Fruit fly (Drosophila melanogaster): Measurements from ENCODE around the gene mtSSB.
A peak's percentile ranks its signal among the peaks of the same experiment; 100 is the strongest.

Gene mtSSB

dm6 chr3R:16235941-16236712, 31.1 kb upstream of the mtSSB start (continued):
- TF ChIP-seq lab (GFP tag; optimal IDR thresholded peaks at IDR 0.05) (peak; percentile 81), CG15479 (GFP tag; optimal IDR thresholded peaks at IDR 0.05) (peak; percentile 26), sqz (GFP tag; optimal IDR thresholded peaks at IDR 0.05) (no peak), Blimp-1 (GFP tag; optimal IDR thresholded peaks at IDR 0.05) (peak; percentile 75), trh (GFP tag; optimal IDR thresholded peaks at IDR 0.05) (peak; percentile 48), az2 (GFP tag; optimal IDR thresholded peaks at IDR 0.05) (peak; percentile 87), CG2678 (tag; optimal IDR thresholded peaks at IDR 0.05) (peak; percentile 98), Hr3 (GFP tag; optimal IDR thresholded peaks at IDR 0.05) (peak; percentile 94), ro (GFP tag; IDR thresholded peaks at IDR 0.05) (no peak), hb (GFP tag; IDR thresholded peaks at IDR 0.05; ENCODE audit: partially characterized antibody) (no peak), onecut (GFP tag; IDR thresholded peaks at IDR 0.05) (peak; percentile 65), pb (GFP tag; optimal IDR thresholded peaks at IDR 0.05) (no peak), MTF-1 (GFP tag; optimal IDR thresholded peaks at IDR 0.05; ENCODE audit: borderline replicate concordance) (peak; percentile 22), CG1233 (GFP tag; optimal IDR thresholded peaks at IDR 0.05) (peak; percentile 92), nerfin-2 (GFP tag; IDR thresholded peaks at IDR 0.05; ENCODE audit: partially characterized antibody) (no peak), CG17829 (tag; optimal IDR thresholded peaks at IDR 0.05) (peak; percentile 88), CG9817 (tag; optimal IDR thresholded peaks at IDR 0.05) (peak; percentile 83), Sox100B (GFP tag; optimal IDR thresholded peaks at IDR 0.05) (peak; percentile 98), CG30403 (GFP tag; optimal IDR thresholded peaks at IDR 0.05) (peak; percentile 79), oc (tag; optimal IDR thresholded peaks at IDR 0.05) (peak; percentile 50), fru (optimal IDR thresholded peaks at IDR 0.05) (no peak), CG12942 (GFP tag; optimal IDR thresholded peaks at IDR 0.05) (peak; percentile 63), nmo (GFP tag; optimal IDR thresholded peaks at IDR 0.05) (peak; percentile 98), CG10654 (GFP tag; optimal IDR thresholded peaks at IDR 0.05) (peak; percentile 79), CG8281 (tag; optimal IDR thresholded peaks at IDR 0.05) (peak; percentile 69), CG10274 (GFP tag; optimal IDR thresholded peaks at IDR 0.05) (peak; percentile 88), Ets65A (GFP tag) (peak; percentile 92), lov (optimal IDR thresholded peaks at IDR 0.05) (no peak), lov (GFP tag; IDR thresholded peaks at IDR 0.05) (no peak), CG8765 (GFP tag; IDR thresholded peaks at IDR 0.05) (no peak), CG4424 (GFP tag; optimal IDR thresholded peaks at IDR 0.05) (peak; percentile 88), Sry-β (GFP tag; optimal IDR thresholded peaks at IDR 0.05) (peak; percentile 21), pan (optimal IDR thresholded peaks at IDR 0.05) (no peak), pan (GFP tag; optimal IDR thresholded peaks at IDR 0.05 in 1 of 2, IDR thresholded peaks at IDR 0.05 in 1 of 2) (no peak), kah (GFP tag; optimal IDR thresholded peaks at IDR 0.05) (peak; percentile 72), CG7987 (GFP tag; optimal IDR thresholded peaks at IDR 0.05) (no peak), Bgb (GFP tag; IDR thresholded peaks at IDR 0.05; ENCODE audit: partially characterized antibody) (no peak), Stat92E (GFP tag; optimal IDR thresholded peaks at IDR 0.05) (peak in 1 of 3 experiments; percentile 65), CG4820 (GFP tag; optimal IDR thresholded peaks at IDR 0.05) (peak; percentile 72), wor (GFP tag; IDR thresholded peaks at IDR 0.05) (no peak), CG5180 (GFP tag; optimal IDR thresholded peaks at IDR 0.05) (peak; percentile 86), croc (GFP tag; conservative IDR thresholded peaks at IDR 0.05) (peak; percentile 81; the same call in 2 of the 3 replicates), Dll (GFP tag; IDR thresholded peaks at IDR 0.05; ENCODE audit: partially characterized antibody) (no peak), tap (tag; optimal IDR thresholded peaks at IDR 0.05) (peak; percentile 60), Atf-2 (GFP tag; optimal IDR thresholded peaks at IDR 0.05) (peak; percentile 50), CG9797 (GFP tag; optimal IDR thresholded peaks at IDR 0.05) (peak; percentile 6), cg (GFP tag; optimal IDR thresholded peaks at IDR 0.05) (peak; percentile 66), sens-2 (GFP tag; IDR thresholded peaks at IDR 0.05) (no peak), cwo (GFP tag; optimal IDR thresholded peaks at IDR 0.05) (peak; percentile 50)

All from whole organism, embryonic.